Worm (Caenorhabditis elegans) whole organism, mixed stage, embryonic: ENCODE measurements around the gene C33D9.3.
"Not testable (repeated sequence)": the region's sequence is repeated elsewhere in the genome, so short reads cannot be mapped to it uniquely, and the experiment has no call there.

Experiments used
- M03D4.4 ChIP-seq: sonication (generic microtip); optimal IDR thresholded peaks from 2 replicates; lab custom pipeline; 2017; ENCODE audit warnings: mild to moderate bottlenecking, missing genetic modification characterization, missing compliant biosample characterization
- bed-3 ChIP-seq: fragments of 200-800 bp; sonication (Bioruptor generic); optimal IDR thresholded peaks from 3 replicates; lab custom pipeline; 2018; ENCODE audit warnings: mild to moderate bottlenecking, missing genetic modification characterization, moderate library complexity, missing compliant biosample characterization
- blmp-1 ChIP-seq: fragments of 150-350 bp; optimal IDR thresholded peaks from 2 replicates; lab custom pipeline; 2014; ENCODE audit warnings: missing biosample characterization, missing genetic modification characterization
- ceh-39 ChIP-seq: fragments of 150-350 bp; optimal IDR thresholded peaks from 2 replicates; lab custom pipeline; 2014; ENCODE audit warnings: missing biosample characterization, missing genetic modification characterization
- ceh-83 ChIP-seq: fragments of 200-800 bp; sonication (Bioruptor generic); optimal IDR thresholded peaks from 2 replicates; lab custom pipeline; 2018; ENCODE audit warnings: mild to moderate bottlenecking, missing genetic modification characterization, missing compliant biosample characterization
- ces-1 ChIP-seq: fragments of 150-350 bp; optimal IDR thresholded peaks from 2 replicates; lab custom pipeline; 2014; ENCODE audit warnings: missing biosample characterization, missing genetic modification reagents, missing genetic modification characterization
- cnd-1 ChIP-seq: fragments of 200-800 bp; sonication (Bioruptor generic); optimal IDR thresholded peaks from 2 replicates; lab custom pipeline; 2018; ENCODE audit warnings: mild to moderate bottlenecking, missing genetic modification characterization, missing compliant biosample characterization
- drap-1 ChIP-seq: fragments of 200-800 bp; sonication (Bioruptor generic); optimal IDR thresholded peaks from 3 replicates; lab custom pipeline; 2018; ENCODE audit warnings: mild to moderate bottlenecking, missing genetic modification characterization, missing compliant biosample characterization
- elt-3 ChIP-seq: fragments of 150-350 bp; optimal IDR thresholded peaks from 2 replicates; lab custom pipeline; 2014; ENCODE audit warnings: missing biosample characterization, missing genetic modification characterization
- flh-1 ChIP-seq: fragments of 200-800 bp; sonication (Bioruptor generic); optimal IDR thresholded peaks from 2 replicates; lab custom pipeline; 2018; ENCODE audit warnings: mild to moderate bottlenecking, missing genetic modification characterization, moderate library complexity, missing compliant biosample characterization
- ham-2 ChIP-seq: fragments of 200-800 bp; sonication (Bioruptor generic); optimal IDR thresholded peaks from 2 replicates; lab custom pipeline; 2018; ENCODE audit warnings: mild to moderate bottlenecking, missing genetic modification characterization, missing compliant biosample characterization
- hlh-1 ChIP-seq: fragments of 150-350 bp; optimal IDR thresholded peaks from 2 replicates; lab custom pipeline; 2014; ENCODE audit warnings: missing biosample characterization, missing genetic modification reagents, missing genetic modification characterization
- lin-32 ChIP-seq: fragments of 200-800 bp; sonication (Bioruptor generic); optimal IDR thresholded peaks from 2 replicates; lab custom pipeline; 2018; ENCODE audit warnings: mild to moderate bottlenecking, missing genetic modification characterization, missing compliant biosample characterization
- lsy-2 ChIP-seq: fragments of 150-350 bp; optimal IDR thresholded peaks from 2 replicates; lab custom pipeline; 2014; ENCODE audit warnings: missing biosample characterization, missing genetic modification characterization
- mab-5 ChIP-seq: fragments of 150-350 bp; optimal IDR thresholded peaks from 2 replicates; lab custom pipeline; 2014; ENCODE audit warnings: missing biosample characterization, missing genetic modification characterization
- nhr-2 ChIP-seq: fragments of 150-350 bp; optimal IDR thresholded peaks from 2 replicates; lab custom pipeline; 2014; ENCODE audit warnings: missing biosample characterization, missing genetic modification characterization
- nhr-237 ChIP-seq: fragments of 150-350 bp; optimal IDR thresholded peaks from 2 replicates; lab custom pipeline; 2014; ENCODE audit warnings: missing biosample characterization, missing genetic modification characterization
- nhr-28 ChIP-seq: fragments of 150-350 bp; optimal IDR thresholded peaks from 2 replicates; lab custom pipeline; 2014; ENCODE audit warnings: missing biosample characterization, missing genetic modification characterization
- nhr-76 ChIP-seq: sonication (generic microtip); optimal IDR thresholded peaks from 2 replicates; lab custom pipeline; 2017; ENCODE audit warnings: missing biosample characterization, missing genetic modification characterization
- sem-2 ChIP-seq: fragments of 200-800 bp; sonication (Bioruptor generic); optimal IDR thresholded peaks from 2 replicates; lab custom pipeline; 2018; ENCODE audit warnings: mild to moderate bottlenecking, missing genetic modification characterization, missing compliant biosample characterization
- snpc-4 ChIP-seq: fragments of 150-350 bp; optimal IDR thresholded peaks from 2 replicates; lab custom pipeline; 2014; ENCODE audit warnings: missing biosample characterization, missing genetic modification characterization
- sptf-1 ChIP-seq: sonication (generic microtip); optimal IDR thresholded peaks from 2 replicates; lab custom pipeline; 2017; ENCODE audit warnings: mild to moderate bottlenecking, missing genetic modification characterization, moderate library complexity, missing compliant biosample characterization
- tbx-8 ChIP-seq: fragments of 200-800 bp; sonication (Bioruptor generic); optimal IDR thresholded peaks from 2 replicates; lab custom pipeline; 2018; ENCODE audit warnings: mild to moderate bottlenecking, missing genetic modification characterization, moderate library complexity, missing compliant biosample characterization
- unc-120 ChIP-seq: sonication (generic microtip); optimal IDR thresholded peaks from 2 replicates; lab custom pipeline; 2017; ENCODE audit warnings: missing genetic modification characterization, missing compliant biosample characterization; ENCODE audit not compliant: poor library complexity, severe bottlenecking
- unc-62 ChIP-seq: fragments of 150-350 bp; optimal IDR thresholded peaks from 2 replicates; lab custom pipeline; 2014; ENCODE audit warnings: missing biosample characterization, missing genetic modification reagents, missing genetic modification characterization
- zip-8 ChIP-seq: fragments of 150-350 bp; optimal IDR thresholded peaks from 2 replicates; lab custom pipeline; 2014; ENCODE audit warnings: missing biosample characterization, missing genetic modification characterization

Gene C33D9.3

DNA sequence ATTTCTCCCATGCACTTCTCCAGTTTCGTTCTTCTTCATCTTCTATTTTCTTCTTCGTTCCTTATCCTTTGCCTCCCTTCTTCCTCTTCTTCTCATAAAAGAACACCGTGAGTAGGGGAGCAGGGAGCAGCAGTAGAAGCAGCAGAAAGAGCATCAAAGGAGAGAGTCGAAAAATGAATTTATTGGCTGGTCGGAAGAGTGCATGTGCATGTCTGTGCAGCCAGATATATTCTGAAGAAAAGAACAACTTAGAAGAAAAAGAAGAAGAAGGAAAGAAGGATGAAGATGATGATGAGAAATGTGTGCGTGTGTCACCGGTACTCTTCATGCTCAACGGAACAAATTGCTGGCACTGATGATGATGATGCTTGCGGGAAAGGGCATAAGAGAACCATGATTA, 3.5 kb upstream of the C33D9.3 start:
- TF ChIP-seq ces-1 (GFP tag; lab: Kevin White, UChicago) (peak; percentile 50), nhr-76 (tag; lab: Kevin White, UChicago) (no peak), blmp-1 (tag; lab: Kevin White, UChicago) (no peak)
- TF ChIP-seq, all 35 proteins: peak for 1

ce11 chrIV:8794895-8795665, 2.4 kb upstream of the C33D9.3 start:
- TF ChIP-seq M03D4.4 (tag; lab: Kevin White, UChicago): no peak
- TF ChIP-seq sptf-1 (tag; lab: Kevin White, UChicago): peak; percentile 35
- peak; percentile 52 for TF ChIP-seq ceh-83 (GFP tag; lab: Kevin White, UChicago)
- TF ChIP-seq unc-120 (tag; lab: Kevin White, UChicago): peak; percentile 18

DNA sequence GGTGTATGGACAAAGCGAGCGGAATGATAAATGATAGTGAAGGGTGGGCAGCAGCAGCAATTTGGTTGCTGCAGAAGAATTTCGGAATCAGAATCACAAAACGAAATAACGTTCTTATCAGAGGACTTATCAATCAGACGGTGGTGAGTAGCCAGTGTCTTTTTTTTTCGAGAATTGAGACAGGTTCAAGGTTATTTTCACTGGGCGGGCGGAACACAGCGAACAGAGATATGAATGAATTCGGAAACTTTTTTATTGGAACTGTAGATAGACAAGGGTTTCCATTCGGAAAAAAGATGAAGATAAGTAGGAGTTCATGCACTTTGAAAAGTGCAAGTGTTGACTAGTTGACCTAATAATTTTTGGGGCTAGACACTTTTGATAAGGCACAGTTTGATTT, 515 bp upstream of the C33D9.3 start:
- no peak for TF ChIP-seq ceh-39 (tag; lab: Kevin White, UChicago)
- no peak for TF ChIP-seq nhr-237 (tag; lab: Kevin White, UChicago)
- TF ChIP-seq drap-1 (GFP tag; lab: Kevin White, UChicago): no peak
- TF ChIP-seq mab-5 (tag; lab: Kevin White, UChicago): no peak
- no peak for TF ChIP-seq M03D4.4 (tag; lab: Kevin White, UChicago)
- no peak for TF ChIP-seq bed-3 (GFP tag; lab: Kevin White, UChicago)
- TF ChIP-seq ham-2: no peak
- TF ChIP-seq flh-1 (GFP tag; lab: Kevin White, UChicago): no peak
- TF ChIP-seq lsy-2 (tag; lab: Kevin White, UChicago): no peak
- no peak for TF ChIP-seq zip-8
- TF ChIP-seq lin-32 (GFP tag; lab: Kevin White, UChicago): no peak
- no peak for TF ChIP-seq tbx-8
- no peak for TF ChIP-seq snpc-4
- no peak for TF ChIP-seq ceh-83 (GFP tag; lab: Kevin White, UChicago)
- TF ChIP-seq sem-2 (GFP tag; lab: Kevin White, UChicago): no peak
- no peak for TF ChIP-seq nhr-2
- TF ChIP-seq cnd-1 (tag; lab: Kevin White, UChicago): no peak

DNA sequence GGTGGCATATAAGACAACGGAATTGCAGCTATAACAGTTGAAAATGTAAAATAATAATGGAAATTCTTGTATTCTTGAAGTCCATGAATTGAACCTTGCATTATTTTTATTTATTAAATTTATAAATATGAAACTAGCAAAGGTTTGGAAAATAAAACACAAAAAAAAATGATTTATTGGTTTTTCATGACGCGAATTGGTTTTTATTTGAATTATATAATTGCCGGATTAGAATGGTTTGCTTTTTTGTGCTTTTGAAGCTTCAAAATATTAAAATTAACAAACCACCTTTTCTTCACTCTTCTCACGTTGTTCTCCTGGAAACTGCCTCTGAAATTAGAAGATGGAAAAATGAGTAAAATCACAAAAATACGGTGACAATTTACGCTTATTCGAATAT, 2.6 kb downstream of the C33D9.3 start, which contains the start of gene sru-35:
sru-35 (minus strand) TSS at position 101 of the 400 bp plus-strand sequence.
- TF ChIP-seq blmp-1 (tag; lab: Kevin White, UChicago) (no peak), sptf-1 (tag; lab: Kevin White, UChicago) (no peak), bed-3 (GFP tag; lab: Kevin White, UChicago) (no peak), tbx-8 (no peak), unc-62 (GFP tag; lab: Kevin White, UChicago) (no peak), drap-1 (GFP tag; lab: Kevin White, UChicago) (no peak), ceh-83 (GFP tag; lab: Kevin White, UChicago) (no peak), lsy-2 (tag; lab: Kevin White, UChicago) (no peak), nhr-76 (tag; lab: Kevin White, UChicago) (no peak)

DNA sequence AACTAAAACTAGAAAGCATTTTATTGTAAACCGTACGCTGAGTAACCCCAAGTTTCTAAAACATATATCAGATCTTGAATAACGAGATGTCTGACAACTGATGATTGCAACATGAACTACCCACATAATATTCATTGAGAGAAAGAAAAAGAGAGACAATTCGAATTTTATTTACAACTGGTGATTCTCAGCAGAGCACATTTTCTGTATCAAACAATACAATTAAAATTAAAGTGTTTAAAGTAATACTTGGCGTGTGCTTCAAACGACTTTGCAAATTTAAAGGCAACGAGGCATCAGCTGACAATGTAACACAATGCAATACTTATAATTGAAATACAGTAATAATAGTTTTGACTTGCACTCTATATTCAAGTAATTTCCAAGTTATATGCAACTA, 4.7 kb downstream of the C33D9.3 start, which contains the start of gene C33D9.10:
C33D9.10 (minus strand) TSS at position 101 of the 400 bp plus-strand sequence.
- TF ChIP-seq mab-5 (tag; lab: Kevin White, UChicago); elt-3 (tag; lab: Kevin White, UChicago); nhr-28: not testable (repeated sequence)

DNA sequence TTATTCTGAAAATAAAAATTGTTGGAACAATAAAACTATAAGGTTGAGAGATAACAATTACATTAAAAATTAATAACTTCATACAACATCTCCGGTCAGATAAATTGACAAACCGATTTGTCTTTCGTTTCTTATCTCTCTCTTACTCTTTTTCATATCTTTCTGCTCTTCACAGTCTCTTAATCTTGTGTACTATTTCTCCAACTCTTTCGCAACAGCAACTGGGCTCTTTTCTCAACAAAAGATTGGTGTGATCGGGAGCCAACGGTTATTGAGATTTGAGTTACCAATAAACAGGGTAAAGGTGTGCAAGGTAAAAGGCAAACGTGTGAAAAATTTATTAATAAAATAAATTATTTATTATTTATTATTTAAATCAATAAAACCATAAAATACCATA, 6.1 kb downstream of the C33D9.3 start, which contains the start of gene C33D9.8:
C33D9.8 (minus strand) TSS at position 99 of the 400 bp plus-strand sequence.
- TF ChIP-seq elt-3 (tag; lab: Kevin White, UChicago) (no peak), hlh-1 (peak; percentile 40), ces-1 (GFP tag; lab: Kevin White, UChicago) (peak; percentile 11), snpc-4 (no peak)
